Worm (Caenorhabditis elegans): ENCODE data around the gene nhr-233.

The nhr-233 gene

ce11 chrV:16606313-16606712 is 35.7 kb upstream of the nhr-233 start, which contains the start of gene Y32B12C.1:
Y32B12C.1 (plus strand) TSS chrV:16606613.
- TF ChIP-seq ets-4 (tag; optimal IDR thresholded peaks at IDR 0.05): no peak
- no peak for TF ChIP-seq ceh-14 (tag; optimal IDR thresholded peaks at IDR 0.05)
- no peak for TF ChIP-seq C08G9.2 (tag; optimal IDR thresholded peaks at IDR 0.05)
- no peak for TF ChIP-seq sdc-2 (tag; optimal IDR thresholded peaks at IDR 0.05)
- no peak for TF ChIP-seq ceh-31 (tag; optimal IDR thresholded peaks at IDR 0.05)

ce11 chrV:16605463-16605862 is 34.9 kb upstream of the nhr-233 start:
- TF ChIP-seq ref-2 (tag; optimal IDR thresholded peaks at IDR 0.05) (no peak), pqm-1 (tag; optimal IDR thresholded peaks at IDR 0.05) (no peak), hlh-6 (tag; optimal IDR thresholded peaks at IDR 0.05) (no peak), pha-2 (tag; optimal IDR thresholded peaks at IDR 0.05) (no peak), T23F11.4 (GFP tag; optimal IDR thresholded peaks at IDR 0.05) (no peak), pax-1 (tag; optimal IDR thresholded peaks at IDR 0.05) (no peak), ama-1 (optimal IDR thresholded peaks at IDR 0.05) (no peak), nhr-11 (tag; optimal IDR thresholded peaks at IDR 0.05) (no peak), K02D7.2 (tag; optimal IDR thresholded peaks at IDR 0.05) (no peak), hlh-30 (tag; optimal IDR thresholded peaks at IDR 0.05; ENCODE audit: insufficient read depth) (no peak), ceh-6 (GFP tag; optimal IDR thresholded peaks at IDR 0.05) (no peak), eyg-1 (tag; optimal IDR thresholded peaks at IDR 0.05) (no peak), K09A11.1 (tag; optimal IDR thresholded peaks at IDR 0.05; ENCODE audit: insufficient read depth) (no peak), nfya-1 (tag; optimal IDR thresholded peaks at IDR 0.05) (no peak), tbx-2 (tag; optimal IDR thresholded peaks at IDR 0.05) (no peak), C08G9.2 (tag; optimal IDR thresholded peaks at IDR 0.05) (no peak), ceh-18 (tag; optimal IDR thresholded peaks at IDR 0.05) (no peak), npax-4 (tag; optimal IDR thresholded peaks at IDR 0.05) (no peak), pha-4 (tag; optimal IDR thresholded peaks at IDR 0.05) (no peak), che-1 (tag; optimal IDR thresholded peaks at IDR 0.05) (no peak)

DNA sequence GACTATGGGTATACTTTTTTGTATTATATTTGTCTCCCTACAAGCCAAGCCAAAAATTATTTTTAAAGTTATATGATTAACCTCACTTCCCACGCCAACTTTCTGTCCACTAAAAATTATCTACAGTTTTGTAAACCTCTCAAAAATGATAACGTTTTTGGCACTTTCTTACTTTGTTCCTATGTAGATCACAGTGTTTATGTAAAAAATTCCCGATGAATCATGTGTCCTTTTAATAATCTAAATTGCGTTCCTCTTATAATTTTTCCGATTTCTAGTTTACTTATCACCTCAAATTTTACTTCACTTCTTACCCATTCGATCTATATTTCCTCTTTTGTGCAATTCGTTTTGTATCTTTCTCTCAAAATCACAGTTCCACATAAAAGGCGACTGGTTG is 33.7 kb upstream of the nhr-233 start:
- TF ChIP-seq pros-1 (tag; optimal IDR thresholded peaks at IDR 0.05) (no peak), ets-4 (tag; optimal IDR thresholded peaks at IDR 0.05) (no peak), fkh-10 (GFP tag; optimal IDR thresholded peaks at IDR 0.05) (no peak), C38D4.7 (GFP tag; optimal IDR thresholded peaks at IDR 0.05) (no peak), ceh-6 (GFP tag; optimal IDR thresholded peaks at IDR 0.05) (no peak), ttx-3 (tag; optimal IDR thresholded peaks at IDR 0.05) (no peak), mec-3 (tag; optimal IDR thresholded peaks at IDR 0.05; ENCODE audit: borderline replicate concordance) (no peak), gmeb-2 (tag; optimal IDR thresholded peaks at IDR 0.05) (no peak), eyg-1 (tag; optimal IDR thresholded peaks at IDR 0.05) (no peak), pat-9 (tag; optimal IDR thresholded peaks at IDR 0.05) (no peak), ceh-14 (tag; optimal IDR thresholded peaks at IDR 0.05) (no peak), hlh-8 (tag; optimal IDR thresholded peaks at IDR 0.05) (no peak), nhr-11 (tag; optimal IDR thresholded peaks at IDR 0.05) (no peak), hlh-15 (tag; optimal IDR thresholded peaks at IDR 0.05) (no peak), odd-2 (tag; optimal IDR thresholded peaks at IDR 0.05) (no peak), rnt-1 (tag; optimal IDR thresholded peaks at IDR 0.05) (no peak), pax-1 (tag; optimal IDR thresholded peaks at IDR 0.05) (no peak), ceh-30 (tag; optimal IDR thresholded peaks at IDR 0.05) (no peak), unc-55 (GFP tag; optimal IDR thresholded peaks at IDR 0.05) (no peak)

ce11 chrV:16603102-16603501 is 32.5 kb upstream of the nhr-233 start, which contains the start of gene T03E6.8:
T03E6.8 (minus strand) TSS chrV:16603202.
- TF ChIP-seq pag-3 (tag; optimal IDR thresholded peaks at IDR 0.05; ENCODE audit: borderline replicate concordance): no peak
- TF ChIP-seq ceh-6 (GFP tag; optimal IDR thresholded peaks at IDR 0.05): no peak
- TF ChIP-seq npax-4 (tag; optimal IDR thresholded peaks at IDR 0.05): no peak
- TF ChIP-seq ets-4 (tag; optimal IDR thresholded peaks at IDR 0.05): no peak
